Worm (Caenorhabditis elegans): ENCODE measurements around the gene gpa-12.

DNA sequence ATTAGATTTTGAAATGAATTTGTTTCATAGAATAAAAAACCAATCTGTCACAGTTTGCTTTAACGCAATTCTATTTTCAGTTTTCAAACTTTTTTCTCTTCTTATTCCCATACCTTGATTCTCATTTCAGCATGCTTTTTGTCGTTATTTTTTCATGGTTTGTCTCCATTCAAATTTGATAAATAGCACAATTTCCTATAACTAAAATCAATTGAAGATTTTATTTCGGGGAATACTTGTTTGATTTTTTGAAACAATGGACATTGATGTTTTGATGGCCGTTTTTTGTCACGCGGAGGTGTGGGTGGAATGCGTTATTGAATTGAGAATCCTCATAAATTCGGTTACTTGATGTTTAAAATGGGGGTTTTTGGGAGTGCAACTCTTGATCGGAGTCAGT is 39.7 kb downstream of the gpa-12 start, which contains the start of gene B0416.11:
- TF ChIP-seq ztf-23 (GFP tag; IDR thresholded peaks at IDR 0.05) (no peak), ref-1 (GFP tag; conservative IDR thresholded peaks at IDR 0.05) (no peak), tab-1 (GFP tag; IDR thresholded peaks at IDR 0.05) (no peak), flt-1 (GFP tag; IDR thresholded peaks at IDR 0.05) (no peak), med-1 (GFP tag; optimal IDR thresholded peaks at IDR 0.05; ENCODE audit: insufficient read depth) (no peak), cog-1 (tag; optimal IDR thresholded peaks at IDR 0.05) (no peak), T22C8.4 (GFP tag; IDR thresholded peaks at IDR 0.05) (no peak)
